Fruit fly (Drosophila melanogaster): ENCODE measurements around the gene Gtpx.
A peak's percentile ranks its signal among the peaks of the same experiment; 100 is the strongest.

dm6 chr3L:3343260-3343659 lies 17.2 kb downstream of the Gtpx start:
- TF ChIP-seq pad (GFP tag; optimal IDR thresholded peaks at IDR 0.05) (no peak), CG5204 (GFP tag; optimal IDR thresholded peaks at IDR 0.05) (no peak), kay (GFP tag; ENCODE audit: borderline replicate concordance) (peak; percentile 48), toe (GFP tag; optimal IDR thresholded peaks at IDR 0.05) (no peak), CG7045 (GFP tag; optimal IDR thresholded peaks at IDR 0.05) (no peak), bab1 (GFP tag; optimal IDR thresholded peaks at IDR 0.05) (no peak), Crg-1 (GFP tag; optimal IDR thresholded peaks at IDR 0.05) (no peak), Hr96 (GFP tag; optimal IDR thresholded peaks at IDR 0.05) (no peak), CG1620 (GFP tag; optimal IDR thresholded peaks at IDR 0.05) (no peak)

Measured in whole organism, adult.